Fruit fly (Drosophila melanogaster) whole organism, pupa: ENCODE results near the gene CG14624.

Experiments used
- CG15710 ChIP-seq: fragments of 200-800 bp; sonication (Bioruptor generic); optimal IDR thresholded peaks from 2 replicates; lab custom pipeline; 2018; ENCODE audit warnings: missing biosample characterization, mild to moderate bottlenecking, missing genetic modification characterization, moderate library complexity
- CG4496 ChIP-seq: fragments of 200-800 bp; sonication (Bioruptor generic); IDR thresholded peaks from 3 replicates; pipeline ENCODE4 v1.3.6; 2022; ENCODE audit warnings: missing biosample characterization, missing genetic modification characterization
- CG8301 ChIP-seq: fragments of 200-800 bp; sonication (Bioruptor generic); optimal IDR thresholded peaks from 2 replicates; lab custom pipeline; 2018; ENCODE audit warnings: missing biosample characterization, mild to moderate bottlenecking, missing genetic modification characterization
- EcR ChIP-seq: fragments of 200-800 bp; sonication (Bioruptor generic); optimal IDR thresholded peaks from 3 replicates; lab custom pipeline; 2019; ENCODE audit warnings: missing biosample characterization, missing genetic modification characterization, mild to moderate bottlenecking, moderate library complexity, missing genetic modification reagents

DNA sequence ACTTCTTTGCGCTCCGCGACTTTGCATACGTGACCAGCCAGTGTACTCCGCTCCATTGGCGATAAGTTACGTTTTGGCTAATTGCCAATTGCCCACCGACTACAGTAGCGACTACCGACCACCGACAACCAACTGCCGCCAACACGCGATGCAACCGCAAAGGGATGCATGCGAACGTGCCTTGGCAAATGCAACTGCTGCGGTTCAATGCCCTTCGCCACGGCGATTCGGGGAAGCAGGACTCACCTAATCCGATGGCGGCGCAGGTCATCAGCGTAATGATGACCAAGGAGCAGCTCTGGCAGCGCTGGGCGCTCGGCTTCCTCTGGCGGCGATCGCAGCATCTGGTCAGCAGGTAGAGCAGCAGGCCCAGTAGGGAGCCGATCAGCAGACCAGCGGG lies 19.3 kb downstream of the CG14624 start:
- TF ChIP-seq CG8301 (tag; lab: Kevin White, UChicago): no peak
- no peak for TF ChIP-seq CG15710 (tag; lab: Kevin White, UChicago)
- TF ChIP-seq CG4496 (GFP tag; lab: Robert Waterston, UW): no peak
- peak; percentile 23 for TF ChIP-seq EcR
